Fruit fly (Drosophila melanogaster): ENCODE results near the gene Pdzd8.

- TF ChIP-seq h (GFP tag; optimal IDR thresholded peaks at IDR 0.05), result no peak
- TF ChIP-seq dmrt93B (GFP tag; optimal IDR thresholded peaks at IDR 0.05), result no peak
- no peak for TF ChIP-seq Hr78 (GFP tag; optimal IDR thresholded peaks at IDR 0.05)
- TF ChIP-seq CG32264 (GFP tag; optimal IDR thresholded peaks at IDR 0.05), result no peak
- TF ChIP-seq Dif (GFP tag; optimal IDR thresholded peaks at IDR 0.05; ENCODE audit: partially characterized antibody), result no peak
- no peak for TF ChIP-seq pan (optimal IDR thresholded peaks at IDR 0.05)
- no peak for TF ChIP-seq dsf (GFP tag; optimal IDR thresholded peaks at IDR 0.05; ENCODE audit: borderline replicate concordance)
- TF ChIP-seq lola (GFP tag; optimal IDR thresholded peaks at IDR 0.05), result no peak
- TF ChIP-seq Myc (optimal IDR thresholded peaks at IDR 0.05), result no peak
- TF ChIP-seq brk (GFP tag; optimal IDR thresholded peaks at IDR 0.05), result no peak
- no peak for TF ChIP-seq rgr (GFP tag; optimal IDR thresholded peaks at IDR 0.05)
- TF ChIP-seq OdsH (GFP tag; optimal IDR thresholded peaks at IDR 0.05), result no peak
Observed at dm6 chrX:11930726-11931125, at the start of gene Pdzd8.

Measured in whole organism, wandering third instar larva.